Fruit fly (Drosophila melanogaster): Measurements from ENCODE around the gene CG9288.

The CG9288 gene

dm6 chr3R:13794666-13795055, 15.2 kb downstream of the CG9288 start (continued):
- TF ChIP-seq Eip93F (GFP tag; optimal IDR thresholded peaks at IDR 0.05) (no peak), CG32006 (GFP tag; optimal IDR thresholded peaks at IDR 0.05) (no peak), CG6163 (GFP tag; IDR thresholded peaks at IDR 0.05) (peak; percentile 58; the same call in 2 of the 3 replicates), Lpt (GFP tag; optimal IDR thresholded peaks at IDR 0.05) (peak; percentile 23), CG1621 (tag; optimal IDR thresholded peaks at IDR 0.05) (no peak), topi (GFP tag; optimal IDR thresholded peaks at IDR 0.05) (no peak), CG4318 (GFP tag; optimal IDR thresholded peaks at IDR 0.05) (no peak), CG8632 (GFP tag; optimal IDR thresholded peaks at IDR 0.05) (no peak), CG6808 (GFP tag; optimal IDR thresholded peaks at IDR 0.05) (no peak), acj6 (GFP tag; optimal IDR thresholded peaks at IDR 0.05) (no peak), fkh (GFP tag; optimal IDR thresholded peaks at IDR 0.05) (peak; percentile 26), OdsH (GFP tag; optimal IDR thresholded peaks at IDR 0.05) (no peak), CG3032 (tag; optimal IDR thresholded peaks at IDR 0.05) (no peak), CG15336 (GFP tag; IDR thresholded peaks at IDR 0.05) (peak; percentile 35; the same call in 1 of the 2 replicates), fd85E (GFP tag; optimal IDR thresholded peaks at IDR 0.05) (no peak), achi (GFP tag; optimal IDR thresholded peaks at IDR 0.05) (no peak), CG6276 (GFP tag; optimal IDR thresholded peaks at IDR 0.05) (peak; percentile 10), CG11294 (GFP tag; IDR thresholded peaks at IDR 0.05) (no peak), ss (GFP tag; optimal IDR thresholded peaks at IDR 0.05) (peak; percentile 26 to 35), CG11902 (GFP tag; optimal IDR thresholded peaks at IDR 0.05) (no peak)

- TF ChIP-seq OdsH (GFP tag; optimal IDR thresholded peaks at IDR 0.05) (peak; percentile 81), pdm3 (GFP tag; optimal IDR thresholded peaks at IDR 0.05) (peak; percentile 65), CG4318 (GFP tag; optimal IDR thresholded peaks at IDR 0.05) (peak; percentile 80), CG3032 (tag; optimal IDR thresholded peaks at IDR 0.05) (no peak), CG11902 (GFP tag; optimal IDR thresholded peaks at IDR 0.05) (peak; percentile 35), CG10669 (GFP tag; optimal IDR thresholded peaks at IDR 0.05) (no peak), CG1621 (tag; optimal IDR thresholded peaks at IDR 0.05) (no peak), CG7368 (GFP tag; optimal IDR thresholded peaks at IDR 0.05) (peak; percentile 42), spab (GFP tag; optimal IDR thresholded peaks at IDR 0.05) (no peak), CG8632 (GFP tag; optimal IDR thresholded peaks at IDR 0.05) (peak; percentile 69), lz (GFP tag; optimal IDR thresholded peaks at IDR 0.05) (peak; percentile 78), eg (GFP tag; IDR thresholded peaks at IDR 0.05) (peak; percentile 67), CG9139 (GFP tag; optimal IDR thresholded peaks at IDR 0.05) (no peak), CG11294 (GFP tag; IDR thresholded peaks at IDR 0.05) (no peak), fd59A (GFP tag; optimal IDR thresholded peaks at IDR 0.05) (no peak), dsx (GFP tag; optimal IDR thresholded peaks at IDR 0.05; ENCODE audit: poor library complexity, severe bottlenecking) (no peak), Eip75B (GFP tag; optimal IDR thresholded peaks at IDR 0.05) (peak; percentile 67), cyc (GFP tag; optimal IDR thresholded peaks at IDR 0.05) (peak; percentile 80), ss (GFP tag; optimal IDR thresholded peaks at IDR 0.05) (no peak), topi (GFP tag; optimal IDR thresholded peaks at IDR 0.05) (peak; percentile 80), net (GFP tag; optimal IDR thresholded peaks at IDR 0.05) (peak; percentile 45), acj6 (GFP tag; optimal IDR thresholded peaks at IDR 0.05) (peak; percentile 79), CG6276 (GFP tag; optimal IDR thresholded peaks at IDR 0.05) (peak; percentile 74), Hr39 (GFP tag; optimal IDR thresholded peaks at IDR 0.05) (peak; percentile 60), achi (GFP tag; optimal IDR thresholded peaks at IDR 0.05) (peak; percentile 81), CG16779 (tag; optimal IDR thresholded peaks at IDR 0.05) (peak; percentile 20), CG11762 (GFP tag; optimal IDR thresholded peaks at IDR 0.05; ENCODE audit: insufficient read depth) (peak; percentile 59), CG32006 (GFP tag; optimal IDR thresholded peaks at IDR 0.05) (peak; percentile 90), Hr38 (GFP tag; optimal IDR thresholded peaks at IDR 0.05) (no peak), Sox14 (GFP tag; optimal IDR thresholded peaks at IDR 0.05) (peak; percentile 71), Blimp-1 (GFP tag; optimal IDR thresholded peaks at IDR 0.05) (peak; percentile 65), Gug (GFP tag; IDR thresholded peaks at IDR 0.05) (peak; percentile 48), CG10631 (GFP tag; optimal IDR thresholded peaks at IDR 0.05) (peak; percentile 60), dac (GFP tag; optimal IDR thresholded peaks at IDR 0.05) (peak; percentile 59), CG6163 (GFP tag; IDR thresholded peaks at IDR 0.05) (peak; percentile 59), esn (GFP tag; optimal IDR thresholded peaks at IDR 0.05) (peak; percentile 88), CG6808 (GFP tag; optimal IDR thresholded peaks at IDR 0.05) (no peak), CG31627 (GFP tag; optimal IDR thresholded peaks at IDR 0.05) (peak; percentile 61), Smox (GFP tag; optimal IDR thresholded peaks at IDR 0.05) (peak; percentile 83), Ets21C (GFP tag; optimal IDR thresholded peaks at IDR 0.05) (peak; percentile 57), salr (GFP tag; optimal IDR thresholded peaks at IDR 0.05) (peak in 1 of 2 experiments; percentile 84), fd85E (GFP tag; optimal IDR thresholded peaks at IDR 0.05) (peak; percentile 30), Ets96B (tag; optimal IDR thresholded peaks at IDR 0.05) (no peak)
Measured at dm6 chr3R:13796071-13796470, 16.6 kb downstream of the CG9288 start.
